Worm (Caenorhabditis elegans) whole organism, L3 larva: ENCODE measurements around the gene M7.12.

Source experiments
- ZK546.5 ChIP-seq: sonication (generic microtip); optimal IDR thresholded peaks from 2 replicates; lab custom pipeline; 2017; ENCODE audit warnings: missing biosample characterization, missing genetic modification characterization
- aly-2 ChIP-seq: fragments of 150-350 bp; optimal IDR thresholded peaks from 2 replicates; lab custom pipeline; 2014; ENCODE audit warnings: missing biosample characterization, missing genetic modification characterization
- ama-1 ChIP-seq: fragments of 150-350 bp; optimal IDR thresholded peaks from 2 replicates; lab custom pipeline; 2018
- ceh-16 ChIP-seq: sonication (generic microtip); optimal IDR thresholded peaks from 2 replicates; lab custom pipeline; 2017; ENCODE audit warnings: missing biosample characterization, missing genetic modification characterization
- ceh-28 ChIP-seq: fragments of 150-350 bp; optimal IDR thresholded peaks from 2 replicates; lab custom pipeline; 2014; ENCODE audit warnings: missing biosample characterization, missing genetic modification reagents, missing genetic modification characterization
- daf-12 ChIP-seq: fragments of 150-350 bp; optimal IDR thresholded peaks from 2 replicates; lab custom pipeline; 2014; ENCODE audit warnings: missing biosample characterization, missing genetic modification reagents, missing genetic modification characterization
- egl-27 ChIP-seq: sonication (generic microtip); optimal IDR thresholded peaks from 4 replicates; lab custom pipeline; 2017; ENCODE audit warnings: missing biosample characterization, missing genetic modification reagents, missing genetic modification characterization
- egl-5 ChIP-seq: fragments of 150-350 bp; optimal IDR thresholded peaks from 2 replicates; lab custom pipeline; 2017; ENCODE audit warnings: missing biosample characterization, missing genetic modification reagents, missing genetic modification characterization, inconsistent platforms
- elt-1 ChIP-seq: fragments of 150-350 bp; optimal IDR thresholded peaks from 2 replicates; lab custom pipeline; 2014; ENCODE audit warnings: missing biosample characterization, missing genetic modification characterization
- elt-2 ChIP-seq: sonication (generic microtip); optimal IDR thresholded peaks from 2 replicates; lab custom pipeline; 2016; ENCODE audit warnings: missing genetic modification reagents, mild to moderate bottlenecking, missing genetic modification characterization, missing compliant biosample characterization
- elt-3 ChIP-seq, 3 experiments: fragments of 150-350 bp in 1 of 3; sonication (generic microtip) in 2 of 3; optimal IDR thresholded peaks; 2 replicates in 2 of 3; 4 replicates in 1 of 3; lab custom pipeline; 2014 to 2017; ENCODE audit warnings: missing biosample characterization in 3 of 3, missing genetic modification characterization in 3 of 3
- eor-1 ChIP-seq, 2 experiments: fragments of 150-350 bp; optimal IDR thresholded peaks; 2 replicates each; lab custom pipeline; 2014 to 2018; ENCODE audit warnings: missing biosample characterization in 2 of 2, missing genetic modification characterization in 2 of 2
- fkh-2 ChIP-seq: fragments of 150-350 bp; optimal IDR thresholded peaks from 2 replicates; lab custom pipeline; 2014; ENCODE audit warnings: missing biosample characterization, missing genetic modification reagents, missing genetic modification characterization
- fos-1 ChIP-seq: fragments of 150-350 bp; optimal IDR thresholded peaks from 2 replicates; lab custom pipeline; 2014; ENCODE audit warnings: missing biosample characterization, missing genetic modification characterization
- hmg-11 ChIP-seq: sonication (generic microtip); optimal IDR thresholded peaks from 2 replicates; lab custom pipeline; 2016; ENCODE audit warnings: missing genetic modification characterization, missing compliant biosample characterization
- jun-1 ChIP-seq: fragments of 150-350 bp; optimal IDR thresholded peaks from 2 replicates; lab custom pipeline; 2014; ENCODE audit warnings: missing biosample characterization, missing genetic modification reagents, missing genetic modification characterization
- lin-15B ChIP-seq: fragments of 150-350 bp; optimal IDR thresholded peaks from 2 replicates; lab custom pipeline; 2014; ENCODE audit warnings: missing biosample characterization, missing genetic modification characterization
- lin-39 ChIP-seq: fragments of 150-350 bp; optimal IDR thresholded peaks from 2 replicates; lab custom pipeline; 2018; ENCODE audit warnings: missing biosample characterization, missing genetic modification reagents, missing genetic modification characterization
- lsy-12 ChIP-seq: sonication (generic microtip); optimal IDR thresholded peaks from 2 replicates; lab custom pipeline; 2016; ENCODE audit warnings: mild to moderate bottlenecking, missing genetic modification characterization, missing compliant biosample characterization
- mdl-1 ChIP-seq: fragments of 150-350 bp; optimal IDR thresholded peaks from 2 replicates; lab custom pipeline; 2014; ENCODE audit warnings: missing biosample characterization, missing genetic modification characterization
- mml-1 ChIP-seq: fragments of 150-350 bp; sonication (generic microtip); optimal IDR thresholded peaks from 3 replicates; lab custom pipeline; 2014; ENCODE audit warnings: missing biosample characterization, missing genetic modification characterization
- nfya-1 ChIP-seq: sonication (generic microtip); optimal IDR thresholded peaks from 2 replicates; lab custom pipeline; 2017; ENCODE audit warnings: missing genetic modification characterization, mild to moderate bottlenecking, missing compliant biosample characterization, antibody characterized with exemption, moderate library complexity; ENCODE audit not compliant: insufficient read depth
- nhr-12 ChIP-seq: fragments of 150-350 bp; optimal IDR thresholded peaks from 2 replicates; lab custom pipeline; 2014; ENCODE audit warnings: missing biosample characterization, missing genetic modification characterization
- nhr-23 ChIP-seq: fragments of 150-350 bp; optimal IDR thresholded peaks from 2 replicates; lab custom pipeline; 2014; ENCODE audit warnings: missing biosample characterization, missing genetic modification reagents, missing genetic modification characterization
- nhr-237 ChIP-seq: fragments of 150-350 bp; optimal IDR thresholded peaks from 2 replicates; lab custom pipeline; 2014; ENCODE audit warnings: missing biosample characterization, missing genetic modification characterization
- nhr-25 ChIP-seq: sonication (generic microtip); optimal IDR thresholded peaks from 2 replicates; lab custom pipeline; 2017; ENCODE audit warnings: missing biosample characterization, missing genetic modification characterization
- nhr-28 ChIP-seq: fragments of 150-350 bp; optimal IDR thresholded peaks from 2 replicates; lab custom pipeline; 2014; ENCODE audit warnings: missing biosample characterization, missing genetic modification characterization
- nhr-43 ChIP-seq: sonication (generic microtip); optimal IDR thresholded peaks from 2 replicates; lab custom pipeline; 2016; ENCODE audit warnings: mild to moderate bottlenecking, missing genetic modification characterization, missing compliant biosample characterization; ENCODE audit not compliant: poor library complexity, severe bottlenecking
- nhr-67 ChIP-seq: fragments of 150-350 bp; optimal IDR thresholded peaks from 2 replicates; lab custom pipeline; 2014; ENCODE audit warnings: missing biosample characterization, missing genetic modification characterization
- nhr-77 ChIP-seq: fragments of 150-350 bp; optimal IDR thresholded peaks from 2 replicates; lab custom pipeline; 2014; ENCODE audit warnings: missing biosample characterization, missing genetic modification characterization
- pha-4 ChIP-seq: fragments of 150-350 bp; optimal IDR thresholded peaks from 2 replicates; lab custom pipeline; 2014; ENCODE audit warnings: missing biosample characterization, missing genetic modification reagents, missing genetic modification characterization
- pqm-1 ChIP-seq: fragments of 150-350 bp; optimal IDR thresholded peaks from 2 replicates; lab custom pipeline; 2017; ENCODE audit warnings: missing biosample characterization, missing genetic modification characterization, inconsistent platforms
- skn-1 ChIP-seq: fragments of 150-350 bp; optimal IDR thresholded peaks from 2 replicates; lab custom pipeline; 2014; ENCODE audit warnings: missing biosample characterization, missing genetic modification characterization
- snpc-4 ChIP-seq: fragments of 150-350 bp; optimal IDR thresholded peaks from 2 replicates; lab custom pipeline; 2014; ENCODE audit warnings: missing biosample characterization, missing genetic modification characterization
- tbx-2 ChIP-seq: sonication (generic microtip); optimal IDR thresholded peaks from 2 replicates; lab custom pipeline; 2016; ENCODE audit warnings: mild to moderate bottlenecking, missing genetic modification characterization, missing compliant biosample characterization
- unc-62 ChIP-seq: fragments of 150-350 bp; sonication (generic microtip); optimal IDR thresholded peaks from 4 replicates; lab custom pipeline; 2014; ENCODE audit warnings: missing biosample characterization, missing genetic modification reagents, missing genetic modification characterization
- zag-1 ChIP-seq: fragments of 150-350 bp; optimal IDR thresholded peaks from 2 replicates; lab custom pipeline; 2014; ENCODE audit warnings: missing biosample characterization, missing genetic modification characterization
- ztf-11 ChIP-seq: fragments of 150-350 bp; optimal IDR thresholded peaks from 2 replicates; lab custom pipeline; 2014; ENCODE audit warnings: missing biosample characterization, missing genetic modification characterization
- ztf-4 ChIP-seq: fragments of 150-350 bp; optimal IDR thresholded peaks from 2 replicates; lab custom pipeline; 2014; ENCODE audit warnings: missing biosample characterization, missing genetic modification characterization

The M7.12 gene

ce11 chrIV:11082789-11083235 is 15.0 kb downstream of the M7.12 start (continued):
- no peak for TF ChIP-seq nhr-67 (tag; lab: Kevin White, UChicago)
- TF ChIP-seq nhr-23, result peak; percentile 92
- no peak for TF ChIP-seq eor-1 (tag; optimal IDR thresholded peaks at IDR 0.05; lab: Kevin White, UChicago)
- TF ChIP-seq nfya-1 (tag; lab: Kevin White, UChicago), result peak; percentile 94
- TF ChIP-seq lin-39 (tag; lab: Kevin White, UChicago), result peak; percentile 91
- peak; percentile 12 for TF ChIP-seq elt-1 (tag; lab: Kevin White, UChicago)

DNA sequence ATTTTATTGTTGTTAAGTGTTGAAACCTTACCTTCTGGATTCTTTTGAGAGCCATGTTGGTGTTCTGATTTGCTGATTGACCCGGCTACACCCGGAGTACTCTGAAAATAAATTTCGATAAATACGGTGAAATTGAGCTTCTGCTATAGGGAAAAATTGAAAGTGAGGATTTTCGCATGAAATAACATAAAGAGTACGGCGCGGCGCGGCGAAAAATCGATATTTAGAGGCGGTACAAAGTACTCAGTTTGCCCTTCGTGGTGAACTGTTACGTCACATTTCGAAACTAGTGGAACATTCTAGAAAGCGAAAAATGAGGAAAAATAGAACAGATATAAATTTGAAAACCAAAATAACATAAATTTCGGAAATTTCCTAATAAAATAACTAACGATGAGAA is 15.6 kb downstream of the M7.12 start, which contains the start of gene let-70:
TSS of gene let-70 (minus strand) at position 101 of the 400 bp plus-strand sequence.
- TF ChIP-seq nhr-43, result no peak
- no peak for TF ChIP-seq egl-27 (tag; lab: Kevin White, UChicago)
- TF ChIP-seq nhr-12 (tag; lab: Kevin White, UChicago), result no peak
- no peak for TF ChIP-seq pha-4 (tag; lab: Kevin White, UChicago)
- TF ChIP-seq elt-1 (tag; lab: Kevin White, UChicago), result no peak
- no peak for TF ChIP-seq mdl-1 (tag; lab: Kevin White, UChicago)
- TF ChIP-seq egl-5 (tag; lab: Kevin White, UChicago), result no peak
- TF ChIP-seq nhr-28, result no peak
- TF ChIP-seq nhr-67 (tag; lab: Kevin White, UChicago), result no peak
- no peak for TF ChIP-seq ceh-28 (tag; lab: Kevin White, UChicago)
- no peak for TF ChIP-seq nhr-77
- no peak for TF ChIP-seq unc-62
- TF ChIP-seq lsy-12 (tag; lab: Kevin White, UChicago), result no peak
- TF ChIP-seq nhr-25 (tag; lab: Kevin White, UChicago), result no peak

- TF ChIP-seq aly-2 (tag; lab: Kevin White, UChicago) (no peak), tbx-2 (tag; lab: Kevin White, UChicago) (no peak), fkh-2 (no peak), pha-4 (tag; lab: Kevin White, UChicago) (peak; percentile 13), ama-1 (lab: Kevin White, UChicago) (peak; percentile 94), daf-12 (tag; lab: Kevin White, UChicago) (no peak), lsy-12 (tag; lab: Kevin White, UChicago) (peak; percentile 18), pqm-1 (no peak)
Observed at ce11 chrIV:11080823-11081285, 16.9 kb downstream of the M7.12 start, which contains the start of gene atg-7. Gene atg-7 (minus strand): TSS chrIV:11081055.

DNA sequence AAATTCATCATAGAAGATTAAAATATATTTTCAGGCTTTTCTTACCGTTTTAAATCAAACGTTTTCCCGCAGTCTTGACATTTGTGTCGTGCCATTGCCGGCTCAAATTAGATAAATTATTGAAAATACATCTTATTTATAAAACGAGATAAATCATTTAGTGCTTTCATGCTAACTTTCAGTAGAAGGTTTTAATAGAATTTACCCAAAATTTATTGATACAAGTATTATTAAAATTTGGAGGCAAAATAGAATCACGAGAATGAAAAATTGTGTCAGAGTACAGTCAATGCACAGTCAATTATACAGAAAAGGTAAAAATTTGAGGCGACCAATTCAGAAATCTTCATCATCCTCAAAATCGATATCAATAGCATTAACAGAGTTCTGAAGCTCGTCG is 19.3 kb downstream of the M7.12 start, which contains the start of gene Y5F2A.4:
TSS of gene Y5F2A.4 (minus strand) at position 101 of the 400 bp plus-strand sequence.
- TF ChIP-seq mml-1 (tag; lab: Kevin White, UChicago) (no peak), elt-2 (tag; lab: Kevin White, UChicago) (no peak), elt-3 (tag; optimal IDR thresholded peaks at IDR 0.05; lab: Kevin White, UChicago) (no peak), ceh-28 (tag; lab: Kevin White, UChicago) (no peak), fkh-2 (no peak), nhr-43 (no peak), lin-15B (tag; lab: Kevin White, UChicago) (no peak), egl-27 (tag; lab: Kevin White, UChicago) (no peak), daf-12 (tag; lab: Kevin White, UChicago) (no peak)

DNA sequence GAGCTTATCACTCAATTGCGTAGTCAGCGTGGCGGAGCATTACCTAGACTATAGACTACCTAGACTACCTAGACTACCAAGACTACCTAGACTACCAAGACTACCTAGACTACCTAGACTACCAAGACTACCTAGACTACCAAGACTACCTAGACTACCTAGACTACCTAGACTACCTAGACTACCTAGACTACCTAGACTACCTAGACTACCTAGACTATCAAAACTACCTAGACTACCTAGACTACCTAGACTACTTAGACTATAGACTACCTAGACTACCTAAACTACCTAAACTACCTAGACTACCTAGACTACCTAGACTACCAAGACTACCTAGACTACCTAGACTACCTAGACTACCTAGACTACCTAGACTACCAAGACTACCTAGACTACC is 26.9 kb downstream of the M7.12 start:
- TF ChIP-seq nhr-237 (peak; percentile 91), nhr-43 (peak; percentile 49)

ce11 chrIV:11068314-11068713 is 29.5 kb downstream of the M7.12 start:
- TF ChIP-seq ZK546.5 (tag; lab: Kevin White, UChicago), result no peak
- TF ChIP-seq nhr-12 (tag; lab: Kevin White, UChicago), result no peak
- TF ChIP-seq tbx-2 (tag; lab: Kevin White, UChicago), result no peak
- no peak for TF ChIP-seq hmg-11
- TF ChIP-seq fos-1, result no peak
- TF ChIP-seq ama-1 (lab: Kevin White, UChicago), result no peak
- TF ChIP-seq ceh-28 (tag; lab: Kevin White, UChicago), result no peak
- TF ChIP-seq pqm-1, result no peak
- TF ChIP-seq daf-12 (tag; lab: Kevin White, UChicago), result no peak
- TF ChIP-seq fkh-2, result no peak
- TF ChIP-seq egl-5 (tag; lab: Kevin White, UChicago), result peak; percentile 40
- no peak for TF ChIP-seq jun-1 (tag; lab: Kevin White, UChicago)
- TF ChIP-seq nhr-43, result no peak
- TF ChIP-seq snpc-4 (tag; lab: Kevin White, UChicago), result no peak
- no peak for TF ChIP-seq ceh-16 (tag; lab: Kevin White, UChicago)
- TF ChIP-seq nfya-1 (tag; lab: Kevin White, UChicago), result peak; percentile 47
- no peak for TF ChIP-seq lin-15B (tag; lab: Kevin White, UChicago)
- no peak for TF ChIP-seq elt-2 (tag; lab: Kevin White, UChicago)
- TF ChIP-seq ztf-11 (tag; lab: Kevin White, UChicago), result no peak
- TF ChIP-seq zag-1, result no peak
- no peak for TF ChIP-seq elt-1 (tag; lab: Kevin White, UChicago)
- peak; percentile 83 for TF ChIP-seq unc-62
- no peak for TF ChIP-seq skn-1
- no peak for TF ChIP-seq nhr-237
- no peak for TF ChIP-seq pha-4 (tag; lab: Kevin White, UChicago)
- no peak for TF ChIP-seq nhr-25 (tag; lab: Kevin White, UChicago)
- no peak for TF ChIP-seq ztf-4 (tag; lab: Kevin White, UChicago)
- TF ChIP-seq eor-1 (tag; optimal IDR thresholded peaks at IDR 0.05; lab: Kevin White, UChicago), result no peak
- no peak for TF ChIP-seq nhr-77
- no peak for TF ChIP-seq egl-27 (tag; lab: Kevin White, UChicago)
